Worm (Caenorhabditis elegans) whole organism, young adult: ENCODE results near the gene ZK1127.4.

ENCODE experiments used
- B0336.3 ChIP-seq: fragments of 200-800 bp; sonication (Bioruptor generic); IDR thresholded peaks from 2 replicates; pipeline ENCODE4 v1.3.6; 2022; ENCODE audit warnings: missing genetic modification characterization, missing compliant biosample characterization
- F23B12.7 ChIP-seq: sonication (generic microtip); optimal IDR thresholded peaks from 2 replicates; lab custom pipeline; 2017; ENCODE audit warnings: missing genetic modification characterization, mild to moderate bottlenecking, missing compliant biosample characterization, antibody characterized with exemption, moderate library complexity; ENCODE audit not compliant: insufficient read depth
- K11D2.4 ChIP-seq: fragments of 200-800 bp; sonication (Bioruptor generic); IDR thresholded peaks from 2 replicates; pipeline ENCODE4 v1.3.6; 2022; ENCODE audit warnings: missing genetic modification reagents, missing genetic modification characterization, missing compliant biosample characterization
- T26A5.8 ChIP-seq: sonication (generic microtip); optimal IDR thresholded peaks from 2 replicates; lab custom pipeline; 2016; ENCODE audit warnings: missing genetic modification characterization, missing compliant biosample characterization
- Y79H2A.3 ChIP-seq: fragments of 200-800 bp; sonication (Bioruptor generic); conservative IDR thresholded peaks from 2 replicates; pipeline ENCODE4 v1.3.6; 2022; ENCODE audit warnings: missing genetic modification reagents, missing genetic modification characterization, missing compliant biosample characterization
- Y95B8A.8 ChIP-seq: fragments of 200-800 bp; sonication (Bioruptor generic); IDR thresholded peaks from 2 replicates; pipeline ENCODE4 v1.3.6; 2022; ENCODE audit warnings: missing genetic modification reagents, missing genetic modification characterization, missing compliant biosample characterization
- athp-1 ChIP-seq: sonication (generic microtip); optimal IDR thresholded peaks from 2 replicates; lab custom pipeline; 2017; ENCODE audit warnings: mild to moderate bottlenecking, missing genetic modification characterization, missing compliant biosample characterization
- ccch-3 ChIP-seq: fragments of 200-800 bp; sonication (Bioruptor generic); optimal IDR thresholded peaks from 2 replicates; lab custom pipeline; 2018; ENCODE audit warnings: mild to moderate bottlenecking, missing genetic modification characterization, missing compliant biosample characterization
- ceh-100 ChIP-seq: fragments of 200-800 bp; sonication (Bioruptor generic); IDR thresholded peaks from 2 replicates; pipeline ENCODE4 v1.3.6; 2022; ENCODE audit warnings: missing genetic modification reagents, missing genetic modification characterization, missing compliant biosample characterization
- dpff-1 ChIP-seq: sonication (generic microtip); optimal IDR thresholded peaks from 2 replicates; lab custom pipeline; 2017; ENCODE audit warnings: mild to moderate bottlenecking, missing genetic modification characterization, missing compliant biosample characterization
- egl-18 ChIP-seq: fragments of 200-800 bp; sonication (Bioruptor generic); IDR thresholded peaks from 2 replicates; pipeline ENCODE4 v1.3.6; 2022; ENCODE audit warnings: missing genetic modification reagents, missing genetic modification characterization, missing compliant biosample characterization
- egrh-3 ChIP-seq: fragments of 200-800 bp; sonication (Bioruptor generic); IDR thresholded peaks from 2 replicates; pipeline ENCODE4 v1.3.6; 2022; ENCODE audit warnings: missing genetic modification reagents, missing genetic modification characterization, missing compliant biosample characterization
- fkh-3 ChIP-seq: sonication (generic microtip); optimal IDR thresholded peaks from 2 replicates; lab custom pipeline; 2016; ENCODE audit warnings: mild to moderate bottlenecking, missing genetic modification characterization, missing compliant biosample characterization
- hlh-12 ChIP-seq: sonication (generic microtip); optimal IDR thresholded peaks from 2 replicates; lab custom pipeline; 2016; ENCODE audit warnings: missing genetic modification characterization, missing compliant biosample characterization
- hmg-20 ChIP-seq: fragments of 200-800 bp; sonication (Bioruptor generic); IDR thresholded peaks from 2 replicates; pipeline ENCODE4 v1.3.6; 2022; ENCODE audit warnings: missing genetic modification reagents, missing genetic modification characterization, missing compliant biosample characterization
- lir-1 ChIP-seq: fragments of 200-800 bp; sonication (Bioruptor generic); conservative IDR thresholded peaks from 2 replicates; pipeline ENCODE4 v1.3.6; 2022; ENCODE audit warnings: missing genetic modification reagents, missing genetic modification characterization, missing compliant biosample characterization
- madf-6 ChIP-seq: fragments of 200-800 bp; sonication (Bioruptor generic); IDR thresholded peaks from 2 replicates; pipeline ENCODE4 v1.3.6; 2022; ENCODE audit warnings: missing genetic modification reagents, missing genetic modification characterization, missing compliant biosample characterization
- nfya-2 ChIP-seq: fragments of 200-800 bp; sonication (Bioruptor generic); IDR thresholded peaks from 2 replicates; pipeline ENCODE4 v1.3.6; 2022; ENCODE audit warnings: missing genetic modification reagents, missing genetic modification characterization, missing compliant biosample characterization
- nfyb-1 ChIP-seq: fragments of 200-800 bp; sonication (Bioruptor generic); IDR thresholded peaks from 2 replicates; pipeline ENCODE4 v1.3.6; 2022; ENCODE audit warnings: missing genetic modification reagents, missing genetic modification characterization, missing compliant biosample characterization
- nhr-80 ChIP-seq: sonication (generic microtip); optimal IDR thresholded peaks from 2 replicates; lab custom pipeline; 2016; ENCODE audit warnings: missing genetic modification characterization, missing compliant biosample characterization
- pha-4 ChIP-seq: fragments of 150-350 bp; sonication (generic microtip); optimal IDR thresholded peaks from 2 replicates; lab custom pipeline; 2014; ENCODE audit warnings: missing biosample characterization, missing genetic modification reagents, missing genetic modification characterization
- repo-1 ChIP-seq: sonication (generic microtip); optimal IDR thresholded peaks from 2 replicates; lab custom pipeline; 2017; ENCODE audit warnings: mild to moderate bottlenecking, missing genetic modification characterization, missing compliant biosample characterization
- ztf-28 ChIP-seq: fragments of 200-800 bp; sonication (Bioruptor generic); IDR thresholded peaks from 2 replicates; pipeline ENCODE4 v1.3.6; 2022; ENCODE audit warnings: missing genetic modification reagents, missing genetic modification characterization, missing compliant biosample characterization

The ZK1127.4 gene

ce11 chrII:7100838-7101237 is 47.1 kb downstream of the ZK1127.4 start, which contains the start of gene mmaa-1 (continued):
- TF ChIP-seq K11D2.4 (GFP tag; lab: Robert Waterston, UW), result 0 out of 2 replicates have a peak, but pooled peaks have one; percentile 21
- TF ChIP-seq madf-6 (GFP tag; lab: Robert Waterston, UW), result peak; percentile 25; the same call in 1 of the 2 replicates
- TF ChIP-seq F23B12.7 (tag; lab: Kevin White, UChicago), result no peak
- TF ChIP-seq Y79H2A.3 (GFP tag; lab: Robert Waterston, UW), result no peak
- no peak for TF ChIP-seq ccch-3 (GFP tag; lab: Kevin White, UChicago)
- no peak for TF ChIP-seq Y95B8A.8 (GFP tag; lab: Robert Waterston, UW)
- TF ChIP-seq lir-1 (GFP tag; lab: Robert Waterston, UW), result no peak
- peak; percentile 51; the same call in 1 of the 2 replicates for TF ChIP-seq nfyb-1 (GFP tag; lab: Robert Waterston, UW)
- peak; percentile 69 for TF ChIP-seq fkh-3 (tag; lab: Kevin White, UChicago)
- no peak for TF ChIP-seq T26A5.8 (tag; lab: Kevin White, UChicago)
- TF ChIP-seq ztf-28, result no peak

DNA sequence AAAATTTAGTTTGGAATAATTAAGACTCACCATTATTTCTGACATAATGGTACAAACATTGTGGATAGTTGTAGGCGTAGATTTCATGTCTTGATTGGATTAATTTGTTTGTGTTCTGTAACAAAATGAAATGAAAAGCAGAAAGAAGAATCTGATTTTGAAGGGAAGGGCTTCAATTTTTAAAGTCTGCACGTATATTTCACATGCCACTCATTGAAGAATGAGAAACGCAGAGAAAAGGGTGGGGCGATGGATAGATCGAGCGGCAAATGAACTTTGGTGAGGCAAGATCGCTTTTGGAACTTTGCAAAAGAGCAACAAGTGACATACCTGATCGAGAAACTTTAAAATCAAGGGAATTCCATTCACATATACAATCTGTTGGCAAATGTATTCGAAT is 48.5 kb downstream of the ZK1127.4 start:
- TF ChIP-seq nhr-80 (tag; lab: Kevin White, UChicago), result peak; percentile 30
- TF ChIP-seq pha-4 (tag; lab: Kevin White, UChicago), result no peak

ce11 chrII:7103111-7103510 is 49.4 kb downstream of the ZK1127.4 start:
- TF ChIP-seq egl-18 (GFP tag; lab: Robert Waterston, UW) (no peak), Y95B8A.8 (GFP tag; lab: Robert Waterston, UW) (no peak), pha-4 (tag; lab: Kevin White, UChicago) (no peak), hmg-20 (no peak), egrh-3 (GFP tag; lab: Robert Waterston, UW) (no peak), ceh-100 (GFP tag; lab: Robert Waterston, UW) (no peak), hlh-12 (tag; lab: Kevin White, UChicago) (no peak), dpff-1 (tag; lab: Kevin White, UChicago) (no peak), nfya-2 (GFP tag; lab: Robert Waterston, UW) (no peak), repo-1 (tag; lab: Kevin White, UChicago) (no peak), athp-1 (no peak), B0336.3 (GFP tag; lab: Robert Waterston, UW) (no peak)
